Worm (Caenorhabditis elegans) whole organism, young adult: ENCODE data around the gene F41C3.2.
A peak's percentile ranks its signal among the peaks of the same experiment; 100 is the strongest.

Source experiments
- B0336.3 ChIP-seq: fragments of 200-800 bp; sonication (Bioruptor generic); IDR thresholded peaks from 2 replicates; pipeline ENCODE4 v1.3.6; 2022; ENCODE audit warnings: missing genetic modification characterization, missing compliant biosample characterization
- F10E7.11 ChIP-seq: sonication (generic microtip); optimal IDR thresholded peaks from 2 replicates; lab custom pipeline; 2017; ENCODE audit warnings: mild to moderate bottlenecking, missing genetic modification characterization, moderate library complexity, missing compliant biosample characterization
- F22D6.2 ChIP-seq: sonication (generic microtip); optimal IDR thresholded peaks from 2 replicates; lab custom pipeline; 2016; ENCODE audit warnings: mild to moderate bottlenecking, missing genetic modification characterization, missing compliant biosample characterization
- F23B12.7 ChIP-seq: sonication (generic microtip); optimal IDR thresholded peaks from 2 replicates; lab custom pipeline; 2017; ENCODE audit warnings: missing genetic modification characterization, mild to moderate bottlenecking, missing compliant biosample characterization, antibody characterized with exemption, moderate library complexity; ENCODE audit not compliant: insufficient read depth
- F33H1.4 ChIP-seq: fragments of 200-800 bp; sonication (Bioruptor generic); IDR thresholded peaks from 2 replicates; pipeline ENCODE4 v1.3.6; 2022; ENCODE audit warnings: missing genetic modification reagents, missing genetic modification characterization, missing compliant biosample characterization
- F39B2.1 ChIP-seq: fragments of 200-800 bp; sonication (Bioruptor generic); IDR thresholded peaks from 2 replicates; pipeline ENCODE4 v1.3.6; 2022; ENCODE audit warnings: missing genetic modification reagents, missing genetic modification characterization, missing compliant biosample characterization
- F49E8.2 ChIP-seq: sonication (generic microtip); optimal IDR thresholded peaks from 3 replicates; lab custom pipeline; 2017; ENCODE audit warnings: missing genetic modification characterization, mild to moderate bottlenecking, missing compliant biosample characterization, antibody characterized with exemption, moderate library complexity; ENCODE audit not compliant: insufficient read depth
- F57C9.4 ChIP-seq: sonication (generic microtip); optimal IDR thresholded peaks from 2 replicates; lab custom pipeline; 2017; ENCODE audit warnings: mild to moderate bottlenecking, missing genetic modification characterization, missing compliant biosample characterization
- Y53F4B.3 ChIP-seq: fragments of 200-800 bp; sonication (Bioruptor generic); IDR thresholded peaks from 2 replicates; pipeline ENCODE4 v1.3.6; 2022; ENCODE audit warnings: missing genetic modification reagents, missing genetic modification characterization, missing compliant biosample characterization
- Y53G8AR.9 ChIP-seq: fragments of 200-800 bp; sonication (Bioruptor generic); conservative IDR thresholded peaks from 2 replicates; pipeline ENCODE4 v1.3.6; 2022; ENCODE audit warnings: missing genetic modification reagents, missing genetic modification characterization, missing compliant biosample characterization
- Y56A3A.18 ChIP-seq: fragments of 200-800 bp; sonication (Bioruptor generic); IDR thresholded peaks from 2 replicates; pipeline ENCODE4 v1.3.6; 2022; ENCODE audit warnings: missing genetic modification reagents, missing genetic modification characterization, missing compliant biosample characterization
- Y95B8A.8 ChIP-seq: fragments of 200-800 bp; sonication (Bioruptor generic); IDR thresholded peaks from 2 replicates; pipeline ENCODE4 v1.3.6; 2022; ENCODE audit warnings: missing genetic modification reagents, missing genetic modification characterization, missing compliant biosample characterization
- ama-1 ChIP-seq, 3 experiments: fragments of 150-350 bp in 1 of 3; sonication (generic microtip) in 2 of 3; optimal IDR thresholded peaks; 2 replicates each; lab custom pipeline; 2014 to 2018; ENCODE audit warnings: missing biosample characterization in 2 of 3, missing genetic modification characterization in 2 of 3, missing genetic modification reagents in 2 of 3
- athp-1 ChIP-seq: sonication (generic microtip); optimal IDR thresholded peaks from 2 replicates; lab custom pipeline; 2017; ENCODE audit warnings: mild to moderate bottlenecking, missing genetic modification characterization, missing compliant biosample characterization
- cebp-1 ChIP-seq, 2 experiments: fragments of 200-800 bp in 1 of 2; sonication (Bioruptor generic) in 1 of 2; sonication (generic microtip) in 1 of 2; IDR thresholded peaks in 1 of 2; optimal IDR thresholded peaks in 1 of 2; 2 replicates each; pipeline versions ENCODE4 v1.3.6 to Lab custom; 2017 to 2022; ENCODE audit warnings: missing compliant biosample characterization in 2 of 2, missing genetic modification characterization in 2 of 2, mild to moderate bottlenecking in 1 of 2, missing genetic modification reagents in 1 of 2, moderate library complexity in 1 of 2
- ceh-27 ChIP-seq: fragments of 200-800 bp; sonication (Bioruptor generic); optimal IDR thresholded peaks from 2 replicates; lab custom pipeline; 2018; ENCODE audit warnings: mild to moderate bottlenecking, missing genetic modification characterization, moderate library complexity, missing compliant biosample characterization
- ceh-91 ChIP-seq: fragments of 200-800 bp; sonication (Bioruptor generic); IDR thresholded peaks from 2 replicates; pipeline ENCODE4 v1.3.6; 2022; ENCODE audit warnings: missing genetic modification reagents, missing genetic modification characterization, missing compliant biosample characterization
- chd-7 ChIP-seq: sonication (generic microtip); optimal IDR thresholded peaks from 2 replicates; lab custom pipeline; 2016; ENCODE audit warnings: mild to moderate bottlenecking, missing genetic modification characterization, moderate library complexity, missing compliant biosample characterization
- egl-18 ChIP-seq: fragments of 200-800 bp; sonication (Bioruptor generic); IDR thresholded peaks from 2 replicates; pipeline ENCODE4 v1.3.6; 2022; ENCODE audit warnings: missing genetic modification reagents, missing genetic modification characterization, missing compliant biosample characterization
- egrh-3 ChIP-seq: fragments of 200-800 bp; sonication (Bioruptor generic); IDR thresholded peaks from 2 replicates; pipeline ENCODE4 v1.3.6; 2022; ENCODE audit warnings: missing genetic modification reagents, missing genetic modification characterization, missing compliant biosample characterization
- ekl-4 ChIP-seq: fragments of 200-800 bp; sonication (Bioruptor generic); IDR thresholded peaks from 2 replicates; pipeline ENCODE4 v1.3.6; 2022; ENCODE audit warnings: missing genetic modification reagents, missing genetic modification characterization, missing compliant biosample characterization
- him-1 ChIP-seq: sonication (generic microtip); optimal IDR thresholded peaks from 2 replicates; lab custom pipeline; 2016; ENCODE audit warnings: missing genotype, missing genetic modification reagents, missing genetic modification characterization, missing compliant biosample characterization
- hmg-1.2 ChIP-seq: fragments of 200-800 bp; sonication (Bioruptor generic); IDR thresholded peaks from 2 replicates; pipeline ENCODE4 v1.3.6; 2022; ENCODE audit warnings: missing genetic modification reagents, missing genetic modification characterization, missing compliant biosample characterization
- hsf-1 ChIP-seq: fragments of 200-800 bp; sonication (Bioruptor generic); IDR thresholded peaks from 2 replicates; pipeline ENCODE4 v1.3.6; 2022; ENCODE audit warnings: missing genetic modification reagents, missing genetic modification characterization, missing compliant biosample characterization
- lin-35 ChIP-seq, 3 experiments: fragments of 150-350 bp in 2 of 3; sonication (generic microtip) in 1 of 3; optimal IDR thresholded peaks; 2 replicates each; lab custom pipeline; 2014 to 2018; ENCODE audit warnings: missing biosample characterization in 3 of 3, missing genetic modification characterization in 3 of 3, missing genetic modification reagents in 3 of 3
- lin-40 ChIP-seq: sonication (generic microtip); optimal IDR thresholded peaks from 2 replicates; lab custom pipeline; 2016; ENCODE audit warnings: missing genetic modification characterization, mild to moderate bottlenecking, missing compliant biosample characterization, missing genotype, missing genetic modification reagents
- lin-54 ChIP-seq: fragments of 200-800 bp; sonication (Bioruptor generic); optimal IDR thresholded peaks from 2 replicates; lab custom pipeline; 2018; ENCODE audit warnings: mild to moderate bottlenecking, missing genetic modification characterization, missing compliant biosample characterization
- madf-3 ChIP-seq: fragments of 200-800 bp; sonication (Bioruptor generic); IDR thresholded peaks from 2 replicates; pipeline ENCODE4 v1.3.6; 2022; ENCODE audit warnings: missing genetic modification reagents, missing genetic modification characterization, missing compliant biosample characterization
- madf-6 ChIP-seq: fragments of 200-800 bp; sonication (Bioruptor generic); IDR thresholded peaks from 2 replicates; pipeline ENCODE4 v1.3.6; 2022; ENCODE audit warnings: missing genetic modification reagents, missing genetic modification characterization, missing compliant biosample characterization
- mcd-1 ChIP-seq: fragments of 200-800 bp; sonication (Bioruptor generic); IDR thresholded peaks from 2 replicates; pipeline ENCODE4 v1.3.6; 2022; ENCODE audit warnings: missing genetic modification reagents, missing genetic modification characterization, missing compliant biosample characterization
- mel-28 ChIP-seq: sonication (generic microtip); optimal IDR thresholded peaks from 2 replicates; lab custom pipeline; 2016; ENCODE audit warnings: borderline replicate concordance, mild to moderate bottlenecking, missing genetic modification characterization, missing compliant biosample characterization
- mxl-1 ChIP-seq: sonication (generic microtip); optimal IDR thresholded peaks from 2 replicates; lab custom pipeline; 2016; ENCODE audit warnings: missing genetic modification characterization, missing compliant biosample characterization
- nfya-2 ChIP-seq: fragments of 200-800 bp; sonication (Bioruptor generic); IDR thresholded peaks from 2 replicates; pipeline ENCODE4 v1.3.6; 2022; ENCODE audit warnings: missing genetic modification reagents, missing genetic modification characterization, missing compliant biosample characterization
- nfyb-1 ChIP-seq: fragments of 200-800 bp; sonication (Bioruptor generic); IDR thresholded peaks from 2 replicates; pipeline ENCODE4 v1.3.6; 2022; ENCODE audit warnings: missing genetic modification reagents, missing genetic modification characterization, missing compliant biosample characterization
- pha-4 ChIP-seq: fragments of 150-350 bp; sonication (generic microtip); optimal IDR thresholded peaks from 2 replicates; lab custom pipeline; 2014; ENCODE audit warnings: missing biosample characterization, missing genetic modification reagents, missing genetic modification characterization
- snpc-1.3 ChIP-seq: sonication (generic microtip); optimal IDR thresholded peaks from 2 replicates; lab custom pipeline; 2017; ENCODE audit warnings: missing genetic modification characterization, mild to moderate bottlenecking, missing compliant biosample characterization, antibody characterized with exemption, moderate library complexity, missing genotype, missing genetic modification reagents; ENCODE audit not compliant: insufficient read depth
- snpc-3.4 ChIP-seq: sonication (generic microtip); optimal IDR thresholded peaks from 2 replicates; lab custom pipeline; 2017; ENCODE audit warnings: missing genetic modification characterization, mild to moderate bottlenecking, missing compliant biosample characterization, antibody characterized with exemption, moderate library complexity, missing genotype, missing genetic modification reagents
- snpc-4 ChIP-seq, 5 experiments: fragments of 150-350 bp in 1 of 5; sonication (generic microtip) in 4 of 5; optimal IDR thresholded peaks; 2 replicates each; lab custom pipeline; 2014 to 2018; ENCODE audit warnings: missing genetic modification characterization in 5 of 5, missing biosample characterization in 3 of 5, antibody characterized with exemption in 2 of 5, mild to moderate bottlenecking in 2 of 5, missing compliant biosample characterization in 2 of 5, missing genotype in 2 of 5, moderate library complexity in 2 of 5, missing genetic modification reagents in 1 of 5
- tbx-9 ChIP-seq: sonication (generic microtip); optimal IDR thresholded peaks from 2 replicates; lab custom pipeline; 2016; ENCODE audit warnings: borderline replicate concordance, missing genetic modification characterization, inconsistent platforms, missing compliant biosample characterization
- tlf-1 ChIP-seq: fragments of 200-800 bp; sonication (Bioruptor generic); optimal IDR thresholded peaks from 2 replicates; lab custom pipeline; 2018; ENCODE audit warnings: mild to moderate bottlenecking, missing genetic modification characterization, missing compliant biosample characterization
- unc-62 ChIP-seq: fragments of 150-350 bp; optimal IDR thresholded peaks from 2 replicates; lab custom pipeline; 2014; ENCODE audit warnings: missing biosample characterization, missing genetic modification reagents, missing genetic modification characterization
- xnd-1 ChIP-seq: sonication (generic microtip); optimal IDR thresholded peaks from 2 replicates; lab custom pipeline; 2016; ENCODE audit warnings: missing genotype, missing genetic modification reagents, missing genetic modification characterization, missing compliant biosample characterization
- ztf-18 ChIP-seq: sonication (generic microtip); optimal IDR thresholded peaks from 2 replicates; lab custom pipeline; 2016; ENCODE audit warnings: missing genotype, mild to moderate bottlenecking, missing genetic modification characterization, missing compliant biosample characterization

Gene F41C3.2

ce11 chrII:4706359-4706871 lies 43.4 kb upstream of the F41C3.2 start, which contains the start of the genes F10G7.9 and tsn-1 (continued):
- TF ChIP-seq F33H1.4 (peak; percentile 92), madf-6 (GFP tag; lab: Robert Waterston, UW) (peak; percentile 76), athp-1 (tag; lab: Kevin White, UChicago) (no peak), F57C9.4 (no peak), snpc-1.3 (tag; lab: Kevin White, UChicago) (peak; percentile 47)

DNA sequence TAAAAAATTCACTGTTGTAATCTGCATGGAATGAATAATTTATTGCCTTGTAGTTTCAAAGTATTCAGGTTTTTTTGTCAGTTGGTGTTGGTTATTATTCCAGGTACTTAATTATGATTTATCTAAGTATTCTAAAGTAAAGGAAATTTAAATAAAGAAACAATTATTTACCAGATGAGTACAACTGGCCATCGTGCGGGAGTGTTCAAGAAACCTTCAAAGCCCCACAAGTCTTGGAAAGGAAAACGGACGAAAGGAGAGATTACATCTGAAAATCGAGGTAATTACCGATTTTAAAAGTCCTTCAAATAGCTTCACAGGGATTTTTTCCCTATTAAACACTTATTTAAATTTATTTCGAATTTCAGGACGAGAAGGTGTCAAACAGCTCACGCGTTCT lies 39.6 kb upstream of the F41C3.2 start, which contains the start of gene tag-151:
TSS of gene tag-151 (plus strand) at position 158 of the 400 bp plus-strand sequence.
- TF ChIP-seq madf-6 (GFP tag; lab: Robert Waterston, UW) = peak; percentile 40
- no peak for TF ChIP-seq hmg-1.2 (GFP tag; lab: Robert Waterston, UW)
- peak; percentile 5 for TF ChIP-seq him-1 (tag; lab: Kevin White, UChicago)
- TF ChIP-seq mxl-1 = no peak
- TF ChIP-seq ceh-91 (GFP tag; lab: Robert Waterston, UW) = no peak
- no peak; the same call in 1 of the 2 replicates for TF ChIP-seq hsf-1 (GFP tag; lab: Robert Waterston, UW)
- 0 out of 2 replicates have a peak, but pooled peaks have one; percentile 8 for TF ChIP-seq Y95B8A.8 (GFP tag; lab: Robert Waterston, UW)
- no peak for TF ChIP-seq cebp-1 (GFP tag; IDR thresholded peaks at IDR 0.05; lab: Robert Waterston, UW)
- no peak for TF ChIP-seq cebp-1 (tag; optimal IDR thresholded peaks at IDR 0.05; lab: Kevin White, UChicago)
- TF ChIP-seq nfya-2 (GFP tag; lab: Robert Waterston, UW) = 0 out of 2 replicates have a peak, but pooled peaks have one; percentile 31
- TF ChIP-seq Y56A3A.18 (GFP tag; lab: Robert Waterston, UW) = peak; percentile 73
- TF ChIP-seq mcd-1 (GFP tag; lab: Robert Waterston, UW) = no peak
- TF ChIP-seq tlf-1 = peak; percentile 9
- no peak for TF ChIP-seq nfyb-1 (GFP tag; lab: Robert Waterston, UW)
- no peak for TF ChIP-seq ceh-27 (GFP tag; lab: Kevin White, UChicago)
- TF ChIP-seq ekl-4 = peak; percentile 49; the same call in 1 of the 2 replicates
- 0 out of 2 replicates have a peak, but pooled peaks have one; percentile 61 for TF ChIP-seq Y53G8AR.9
- TF ChIP-seq tbx-9 = no peak
- no peak for TF ChIP-seq pha-4 (tag; lab: Kevin White, UChicago)
- TF ChIP-seq F23B12.7 (tag; lab: Kevin White, UChicago) = no peak
- peak; percentile 66; the same call in 1 of the 2 replicates for TF ChIP-seq B0336.3 (GFP tag; lab: Robert Waterston, UW)
- peak; percentile 37 for TF ChIP-seq athp-1 (tag; lab: Kevin White, UChicago)
- TF ChIP-seq F22D6.2 (tag; lab: Kevin White, UChicago) = no peak
- TF ChIP-seq ama-1 (optimal IDR thresholded peaks at IDR 0.05; lab: Kevin White, UChicago) = no peak
- TF ChIP-seq ama-1 (GFP tag; optimal IDR thresholded peaks at IDR 0.05; lab: Kevin White, UChicago) = peak in 1 of 2 experiments; percentile 71
- TF ChIP-seq Y53F4B.3 (GFP tag; lab: Robert Waterston, UW) = no peak
- TF ChIP-seq snpc-4 (GFP tag; optimal IDR thresholded peaks at IDR 0.05; lab: Kevin White, UChicago) = no peak
- TF ChIP-seq snpc-4 (tag; optimal IDR thresholded peaks at IDR 0.05; lab: Kevin White, UChicago) = peak in 2 of 4 experiments; percentile 13 to 29
- TF ChIP-seq F39B2.1 (GFP tag; lab: Robert Waterston, UW) = no peak
- TF ChIP-seq xnd-1 (tag; lab: Kevin White, UChicago) = peak; percentile 23
- TF ChIP-seq madf-3 (GFP tag; lab: Robert Waterston, UW) = peak; percentile 70; the same call in 1 of the 2 replicates
- TF ChIP-seq chd-7 (tag; lab: Kevin White, UChicago) = peak; percentile 49
- TF ChIP-seq lin-35 (GFP tag; optimal IDR thresholded peaks at IDR 0.05; lab: Kevin White, UChicago) = peak in 1 of 3 experiments; percentile 1
- peak; percentile 45 for TF ChIP-seq F10E7.11 (tag; lab: Kevin White, UChicago)
- TF ChIP-seq lin-54 = peak; percentile 43
- peak; percentile 9 for TF ChIP-seq lin-40 (tag; lab: Kevin White, UChicago)
- peak; percentile 66 for TF ChIP-seq snpc-3.4 (tag; lab: Kevin White, UChicago)
- TF ChIP-seq egl-18 (GFP tag; lab: Robert Waterston, UW) = no peak
- TF ChIP-seq ztf-18 (tag; lab: Kevin White, UChicago) = no peak
- peak; percentile 24 for TF ChIP-seq F49E8.2 (tag; lab: Kevin White, UChicago)
- TF ChIP-seq unc-62 = no peak
- no peak for TF ChIP-seq egrh-3 (GFP tag; lab: Robert Waterston, UW)
- no peak for TF ChIP-seq mel-28 (tag; lab: Kevin White, UChicago)
